Worm (Caenorhabditis elegans) whole organism, L2 larva: Measurements from ENCODE around the gene K02F6.5.
"Not testable (repeated sequence)": the region's sequence is repeated elsewhere in the genome, so short reads cannot be mapped to it uniquely, and the experiment has no call there.

Experiments
- C34F6.9 ChIP-seq: fragments of 150-350 bp; optimal IDR thresholded peaks from 2 replicates; lab custom pipeline; 2014; ENCODE audit warnings: missing biosample characterization, missing genetic modification characterization
- F13H6.1 ChIP-seq: sonication (generic microtip); optimal IDR thresholded peaks from 2 replicates; lab custom pipeline; 2016; ENCODE audit warnings: missing genetic modification characterization, missing compliant biosample characterization
- R02D3.7 ChIP-seq: fragments of 150-350 bp; optimal IDR thresholded peaks from 2 replicates; lab custom pipeline; 2014; ENCODE audit warnings: missing biosample characterization, missing genetic modification characterization
- Y55F3AM.14 ChIP-seq: fragments of 200-800 bp; sonication (Bioruptor generic); optimal IDR thresholded peaks from 2 replicates; lab custom pipeline; 2018; ENCODE audit warnings: mild to moderate bottlenecking, missing genetic modification characterization, missing compliant biosample characterization
- ZK546.5 ChIP-seq: sonication (generic microtip); optimal IDR thresholded peaks from 2 replicates; lab custom pipeline; 2017; ENCODE audit warnings: missing biosample characterization, missing genetic modification characterization
- alr-1 ChIP-seq: fragments of 150-350 bp; optimal IDR thresholded peaks from 2 replicates; lab custom pipeline; 2014; ENCODE audit warnings: missing biosample characterization, missing genetic modification characterization
- aly-2 ChIP-seq: fragments of 150-350 bp; optimal IDR thresholded peaks from 2 replicates; lab custom pipeline; 2014; ENCODE audit warnings: missing biosample characterization, missing genetic modification characterization
- ama-1 ChIP-seq: fragments of 150-350 bp; optimal IDR thresholded peaks from 2 replicates; lab custom pipeline; 2018; ENCODE audit warnings: inconsistent platforms
- blmp-1 ChIP-seq: sonication (generic microtip); optimal IDR thresholded peaks from 2 replicates; lab custom pipeline; 2017; ENCODE audit warnings: missing genetic modification characterization, mild to moderate bottlenecking, missing compliant biosample characterization, antibody characterized with exemption, moderate library complexity; ENCODE audit not compliant: insufficient read depth
- ceh-16 ChIP-seq: fragments of 150-350 bp; optimal IDR thresholded peaks from 2 replicates; lab custom pipeline; 2014; ENCODE audit warnings: missing biosample characterization, missing genetic modification characterization
- ceh-82 ChIP-seq: fragments of 150-350 bp; optimal IDR thresholded peaks from 2 replicates; lab custom pipeline; 2014; ENCODE audit warnings: missing biosample characterization, missing genetic modification characterization
- crh-2 ChIP-seq: sonication (generic microtip); optimal IDR thresholded peaks from 2 replicates; lab custom pipeline; 2017; ENCODE audit warnings: missing biosample characterization, missing genetic modification characterization
- dmd-4 ChIP-seq: sonication (generic microtip); optimal IDR thresholded peaks from 2 replicates; lab custom pipeline; 2017; ENCODE audit warnings: missing biosample characterization, missing genetic modification characterization
- egl-27 ChIP-seq: sonication (generic microtip); optimal IDR thresholded peaks from 3 replicates; lab custom pipeline; 2017; ENCODE audit warnings: missing biosample characterization, missing genetic modification reagents, missing genetic modification characterization
- fos-1 ChIP-seq: fragments of 150-350 bp; optimal IDR thresholded peaks from 2 replicates; lab custom pipeline; 2014; ENCODE audit warnings: missing biosample characterization, missing genetic modification characterization
- gmeb-1 ChIP-seq: fragments of 150-350 bp; optimal IDR thresholded peaks from 2 replicates; lab custom pipeline; 2014; ENCODE audit warnings: missing biosample characterization, missing genetic modification characterization
- lin-11 ChIP-seq: fragments of 150-350 bp; sonication (generic microtip); optimal IDR thresholded peaks from 2 replicates; lab custom pipeline; 2014; ENCODE audit warnings: missing biosample characterization, missing genetic modification characterization, inconsistent platforms, mixed read lengths
- lin-39 ChIP-seq: fragments of 150-350 bp; optimal IDR thresholded peaks from 2 replicates; lab custom pipeline; 2014; ENCODE audit warnings: missing biosample characterization, missing genetic modification reagents, missing genetic modification characterization
- mab-5 ChIP-seq: fragments of 150-350 bp; optimal IDR thresholded peaks from 2 replicates; lab custom pipeline; 2014; ENCODE audit warnings: missing biosample characterization, missing genetic modification characterization
- mbf-1 ChIP-seq: sonication (generic microtip); optimal IDR thresholded peaks from 2 replicates; lab custom pipeline; 2017; ENCODE audit warnings: missing biosample characterization, missing genetic modification characterization
- mdl-1 ChIP-seq, 2 experiments: fragments of 150-350 bp in 1 of 2; sonication (generic microtip) in 1 of 2; optimal IDR thresholded peaks; 2 replicates each; lab custom pipeline; 2017; ENCODE audit warnings: missing biosample characterization in 2 of 2, missing genetic modification characterization in 2 of 2
- nhr-10 ChIP-seq: sonication (generic microtip); optimal IDR thresholded peaks from 2 replicates; lab custom pipeline; 2017; ENCODE audit warnings: missing biosample characterization, missing genetic modification characterization
- nhr-12 ChIP-seq: fragments of 150-350 bp; optimal IDR thresholded peaks from 2 replicates; lab custom pipeline; 2014; ENCODE audit warnings: missing biosample characterization, missing genetic modification characterization
- nhr-129 ChIP-seq: fragments of 150-350 bp; optimal IDR thresholded peaks from 2 replicates; lab custom pipeline; 2014; ENCODE audit warnings: missing biosample characterization, missing genetic modification characterization
- nhr-25 ChIP-seq: fragments of 150-350 bp; sonication (generic microtip); optimal IDR thresholded peaks from 3 replicates; lab custom pipeline; 2014; ENCODE audit warnings: missing biosample characterization, missing genetic modification characterization
- nhr-6 ChIP-seq: fragments of 150-350 bp; optimal IDR thresholded peaks from 2 replicates; lab custom pipeline; 2014; ENCODE audit warnings: missing biosample characterization, missing genetic modification characterization
- nhr-77 ChIP-seq: fragments of 150-350 bp; optimal IDR thresholded peaks from 2 replicates; lab custom pipeline; 2014; ENCODE audit warnings: missing biosample characterization, missing genetic modification characterization
- skn-1 ChIP-seq: sonication (generic microtip); optimal IDR thresholded peaks from 2 replicates; lab custom pipeline; 2017; ENCODE audit warnings: missing biosample characterization, missing genetic modification characterization
- sma-3 ChIP-seq: sonication (generic microtip); optimal IDR thresholded peaks from 2 replicates; lab custom pipeline; 2016; ENCODE audit warnings: missing genetic modification reagents, missing genetic modification characterization, missing compliant biosample characterization
- sma-9 ChIP-seq, 2 experiments: fragments of 150-350 bp in 1 of 2; sonication (generic microtip) in 1 of 2; optimal IDR thresholded peaks; 2 replicates each; lab custom pipeline; 2014 to 2016; ENCODE audit warnings: missing genetic modification characterization in 2 of 2, mild to moderate bottlenecking in 1 of 2, missing biosample characterization in 1 of 2, missing compliant biosample characterization in 1 of 2, missing genetic modification reagents in 1 of 2, moderate library complexity in 1 of 2
- snpc-4 ChIP-seq: fragments of 150-350 bp; optimal IDR thresholded peaks from 2 replicates; lab custom pipeline; 2014; ENCODE audit warnings: missing biosample characterization, missing genetic modification characterization
- unc-39 ChIP-seq: fragments of 150-350 bp; optimal IDR thresholded peaks from 2 replicates; lab custom pipeline; 2014; ENCODE audit warnings: missing biosample characterization, missing genetic modification characterization
- unc-55 ChIP-seq: fragments of 150-350 bp; sonication (generic microtip); optimal IDR thresholded peaks from 3 replicates; lab custom pipeline; 2014; ENCODE audit warnings: missing biosample characterization, missing genetic modification reagents, missing genetic modification characterization
- unc-62 ChIP-seq: fragments of 150-350 bp; optimal IDR thresholded peaks from 2 replicates; lab custom pipeline; 2014; ENCODE audit warnings: missing biosample characterization, missing genetic modification reagents, missing genetic modification characterization
- ztf-11 ChIP-seq: sonication (generic microtip); optimal IDR thresholded peaks from 2 replicates; lab custom pipeline; 2017; ENCODE audit warnings: missing biosample characterization, missing genetic modification characterization
- ztf-4 ChIP-seq: fragments of 150-350 bp; optimal IDR thresholded peaks from 2 replicates; lab custom pipeline; 2014; ENCODE audit warnings: missing biosample characterization, missing genetic modification characterization

The K02F6.5 gene

DNA sequence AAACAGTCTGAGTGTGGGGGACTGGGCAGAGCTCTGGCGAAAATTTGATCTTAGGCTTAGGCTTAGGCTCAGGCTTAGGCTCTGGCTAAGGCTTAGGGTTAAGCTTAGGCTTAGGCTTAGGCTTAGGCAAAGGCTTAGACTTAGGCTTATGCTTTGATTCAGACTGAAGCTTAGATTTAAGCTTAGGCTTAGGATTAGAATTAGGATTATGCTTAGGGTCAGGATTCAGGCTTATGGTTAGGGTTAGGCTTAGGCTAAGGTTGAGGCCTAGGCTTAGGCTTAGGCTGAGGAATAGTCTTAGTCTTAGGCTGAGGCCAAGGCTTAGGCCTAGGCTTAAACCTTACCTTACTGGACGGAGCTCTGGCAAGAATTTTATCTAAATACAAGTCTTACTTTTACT lies 7.7 kb upstream of the K02F6.5 start:
- TF ChIP-seq ztf-11 (tag; lab: Kevin White, UChicago) (no peak), ztf-4 (no peak)

DNA sequence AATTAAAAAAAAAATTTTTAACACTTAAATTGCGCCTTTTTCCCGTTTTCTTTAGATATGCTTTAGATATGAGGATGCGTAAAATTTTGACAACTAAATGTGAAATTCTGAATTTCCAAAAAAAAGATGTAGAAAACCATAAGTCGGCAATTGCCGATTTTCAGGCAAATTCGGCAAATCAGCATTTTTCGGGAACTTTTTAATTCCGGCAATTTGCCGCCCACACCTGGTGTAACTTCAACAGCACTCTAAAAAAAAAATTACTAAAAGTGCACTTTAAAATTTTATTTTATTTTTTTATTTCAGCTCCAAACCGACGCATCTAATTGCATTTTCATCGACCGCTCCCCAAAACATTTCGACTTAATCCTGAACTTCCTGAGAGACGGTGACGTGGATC lies 4.1 kb upstream of the K02F6.5 start, which contains the start of gene K02F6.6:
Gene K02F6.6, plus strand, starts transcription at position 301 of the 400 bp plus-strand sequence.
- no peak for TF ChIP-seq mdl-1 (tag; optimal IDR thresholded peaks at IDR 0.05; lab: Kevin White, UChicago)
- TF ChIP-seq gmeb-1, result no peak
- TF ChIP-seq C34F6.9 (tag; lab: Kevin White, UChicago), result no peak
- no peak for TF ChIP-seq nhr-129 (tag; lab: Kevin White, UChicago)
- TF ChIP-seq fos-1 (tag; lab: Kevin White, UChicago), result no peak
- TF ChIP-seq sma-3 (GFP tag; lab: Kevin White, UChicago), result no peak

DNA sequence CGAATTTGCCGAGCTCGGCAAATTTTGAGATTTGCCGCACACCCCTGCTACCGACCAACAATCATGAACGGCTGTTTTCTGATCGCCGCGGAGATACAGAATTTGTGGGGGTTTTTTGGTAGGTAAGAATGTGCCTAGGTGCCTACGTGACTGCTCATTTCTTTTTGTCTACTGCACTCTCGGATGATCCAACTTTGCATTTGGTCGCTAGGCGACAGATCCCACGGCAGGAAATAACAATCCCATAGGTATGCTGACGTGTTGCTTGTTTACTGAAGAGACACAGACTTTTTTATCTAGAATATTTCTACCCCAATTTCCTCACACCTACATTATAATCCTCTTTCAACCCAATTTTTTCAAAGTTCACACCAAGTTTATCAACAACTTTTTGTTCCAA lies 393 bp downstream of the K02F6.5 start, which contains the start of gene K02F6.8:
Gene K02F6.8, minus strand, starts transcription at position 101 of the 400 bp plus-strand sequence.
- TF ChIP-seq nhr-12; crh-2 (tag; lab: Kevin White, UChicago); sma-9 (GFP tag; optimal IDR thresholded peaks at IDR 0.05; lab: Kevin White, UChicago); sma-9 (tag; optimal IDR thresholded peaks at IDR 0.05; lab: Kevin White, UChicago): not testable (repeated sequence)
- TF ChIP-seq, all 48 proteins: peak for 0; not testable (repeated sequence) for 48

DNA sequence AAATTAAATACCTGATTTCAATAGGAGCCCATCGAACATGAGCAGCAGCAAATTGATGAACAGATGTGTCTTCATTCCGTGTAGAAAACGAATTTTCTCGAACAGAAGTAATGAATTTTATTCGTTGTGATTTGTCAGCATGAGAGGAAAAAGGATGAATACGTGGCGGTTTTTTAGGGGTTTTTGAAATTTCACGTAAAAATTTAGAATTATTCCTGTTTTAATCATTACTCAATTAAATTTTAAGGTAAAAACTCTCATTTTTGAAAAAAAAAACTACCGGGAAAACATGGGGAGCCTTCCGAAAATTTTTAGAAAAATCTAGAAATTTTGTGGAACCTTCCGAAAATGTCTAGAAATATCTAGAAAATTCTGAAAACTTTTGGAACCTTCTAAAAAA lies 3.2 kb downstream of the K02F6.5 start, which contains the start of gene K02F6.7:
Gene K02F6.7, minus strand, starts transcription at position 101 of the 400 bp plus-strand sequence.
- TF ChIP-seq ZK546.5 (tag; lab: Kevin White, UChicago), result no peak
- TF ChIP-seq, all 48 proteins: peak for 0

- no peak for TF ChIP-seq ama-1 (lab: Kevin White, UChicago)
- TF ChIP-seq unc-55 (GFP tag; lab: Kevin White, UChicago), result no peak
- no peak for TF ChIP-seq R02D3.7 (tag; lab: Kevin White, UChicago)
- TF ChIP-seq alr-1 (tag; lab: Kevin White, UChicago), result no peak
- TF ChIP-seq nhr-25 (tag; lab: Kevin White, UChicago), result no peak
Measured at ce11 chrII:2538194-2538593, 3.6 kb downstream of the K02F6.5 start, which contains the start of gene K02F6.4. K02F6.4 (plus strand) TSS chrII:2538494.

ce11 chrII:2545925-2546324 lies 11.4 kb downstream of the K02F6.5 start, which contains the start of gene K02F6.3:
K02F6.3 (plus strand) TSS chrII:2546225.
- TF ChIP-seq ztf-11 (tag; lab: Kevin White, UChicago), result no peak
- TF ChIP-seq nhr-6, result no peak
- TF ChIP-seq dmd-4 (tag; lab: Kevin White, UChicago), result no peak
- no peak for TF ChIP-seq fos-1 (tag; lab: Kevin White, UChicago)
- no peak for TF ChIP-seq ama-1 (lab: Kevin White, UChicago)
- TF ChIP-seq ztf-4, result no peak
- no peak for TF ChIP-seq ceh-16

ce11 chrII:2553030-2553429 lies 18.5 kb downstream of the K02F6.5 start:
- TF ChIP-seq nhr-10 (tag; lab: Kevin White, UChicago) (no peak), unc-62 (no peak), lin-11 (tag; lab: Kevin White, UChicago) (no peak), mab-5 (tag; lab: Kevin White, UChicago) (no peak), Y55F3AM.14 (GFP tag; lab: Kevin White, UChicago) (no peak), ceh-82 (no peak), ZK546.5 (tag; lab: Kevin White, UChicago) (no peak), egl-27 (tag; lab: Kevin White, UChicago) (no peak), unc-39 (tag; lab: Kevin White, UChicago) (no peak), nhr-77 (no peak), snpc-4 (no peak), F13H6.1 (tag; lab: Kevin White, UChicago) (no peak), lin-39 (tag; lab: Kevin White, UChicago) (no peak), blmp-1 (tag; lab: Kevin White, UChicago) (no peak), alr-1 (tag; lab: Kevin White, UChicago) (no peak), skn-1 (tag; lab: Kevin White, UChicago) (no peak), aly-2 (tag; lab: Kevin White, UChicago) (no peak), mbf-1 (tag; lab: Kevin White, UChicago) (no peak), C34F6.9 (tag; lab: Kevin White, UChicago) (no peak), fos-1 (tag; lab: Kevin White, UChicago) (no peak)
